Worm (Caenorhabditis elegans) whole organism, young adult: ENCODE measurements around the gene F59B2.8.

Experiments used
- B0336.3 ChIP-seq: fragments of 200-800 bp; sonication (Bioruptor generic); IDR thresholded peaks from 2 replicates; pipeline ENCODE4 v1.3.6; 2022; ENCODE audit warnings: missing genetic modification characterization, missing compliant biosample characterization
- C06A6.2 ChIP-seq: fragments of 200-800 bp; sonication (Bioruptor generic); conservative IDR thresholded peaks from 2 replicates; pipeline ENCODE4 v1.3.6; 2022; ENCODE audit warnings: missing genetic modification characterization, missing compliant biosample characterization
- F10E7.11 ChIP-seq: sonication (generic microtip); optimal IDR thresholded peaks from 2 replicates; lab custom pipeline; 2017; ENCODE audit warnings: mild to moderate bottlenecking, missing genetic modification characterization, moderate library complexity, missing compliant biosample characterization
- F37B4.10 ChIP-seq: fragments of 200-800 bp; sonication (Bioruptor generic); IDR thresholded peaks from 2 replicates; pipeline ENCODE4 v1.3.6; 2022; ENCODE audit warnings: missing genetic modification characterization, missing compliant biosample characterization
- F52B5.7 ChIP-seq: sonication (generic microtip); optimal IDR thresholded peaks from 2 replicates; lab custom pipeline; 2016; ENCODE audit warnings: mild to moderate bottlenecking, missing genetic modification characterization, missing compliant biosample characterization
- K11D2.4 ChIP-seq: fragments of 200-800 bp; sonication (Bioruptor generic); IDR thresholded peaks from 2 replicates; pipeline ENCODE4 v1.3.6; 2022; ENCODE audit warnings: missing genetic modification reagents, missing genetic modification characterization, missing compliant biosample characterization
- T26A5.8 ChIP-seq: sonication (generic microtip); optimal IDR thresholded peaks from 2 replicates; lab custom pipeline; 2016; ENCODE audit warnings: missing genetic modification characterization, missing compliant biosample characterization
- ama-1 ChIP-seq, 3 experiments: fragments of 150-350 bp in 1 of 3; sonication (generic microtip) in 2 of 3; optimal IDR thresholded peaks; 2 replicates each; lab custom pipeline; 2014 to 2018; ENCODE audit warnings: missing biosample characterization in 2 of 3, missing genetic modification characterization in 2 of 3, missing genetic modification reagents in 2 of 3
- athp-1 ChIP-seq: sonication (generic microtip); optimal IDR thresholded peaks from 2 replicates; lab custom pipeline; 2017; ENCODE audit warnings: mild to moderate bottlenecking, missing genetic modification characterization, missing compliant biosample characterization
- cebp-1 ChIP-seq, 2 experiments: fragments of 200-800 bp in 1 of 2; sonication (Bioruptor generic) in 1 of 2; sonication (generic microtip) in 1 of 2; IDR thresholded peaks in 1 of 2; optimal IDR thresholded peaks in 1 of 2; 2 replicates each; pipeline versions ENCODE4 v1.3.6 to Lab custom; 2017 to 2022; ENCODE audit warnings: missing compliant biosample characterization in 2 of 2, missing genetic modification characterization in 2 of 2, mild to moderate bottlenecking in 1 of 2, missing genetic modification reagents in 1 of 2, moderate library complexity in 1 of 2
- ceh-27 ChIP-seq: fragments of 200-800 bp; sonication (Bioruptor generic); optimal IDR thresholded peaks from 2 replicates; lab custom pipeline; 2018; ENCODE audit warnings: mild to moderate bottlenecking, missing genetic modification characterization, moderate library complexity, missing compliant biosample characterization
- chd-7 ChIP-seq: sonication (generic microtip); optimal IDR thresholded peaks from 2 replicates; lab custom pipeline; 2016; ENCODE audit warnings: mild to moderate bottlenecking, missing genetic modification characterization, moderate library complexity, missing compliant biosample characterization
- dpff-1 ChIP-seq: sonication (generic microtip); optimal IDR thresholded peaks from 2 replicates; lab custom pipeline; 2017; ENCODE audit warnings: mild to moderate bottlenecking, missing genetic modification characterization, missing compliant biosample characterization
- egl-18 ChIP-seq: fragments of 200-800 bp; sonication (Bioruptor generic); IDR thresholded peaks from 2 replicates; pipeline ENCODE4 v1.3.6; 2022; ENCODE audit warnings: missing genetic modification reagents, missing genetic modification characterization, missing compliant biosample characterization
- egl-44 ChIP-seq: fragments of 200-800 bp; sonication (Bioruptor generic); IDR thresholded peaks from 2 replicates; pipeline ENCODE4 v1.3.6; 2022; ENCODE audit warnings: missing genetic modification reagents, missing genetic modification characterization, missing compliant biosample characterization
- hrde-1 ChIP-seq: sonication (generic microtip); optimal IDR thresholded peaks from 2 replicates; lab custom pipeline; 2016; ENCODE audit warnings: missing genetic modification characterization, mild to moderate bottlenecking, missing compliant biosample characterization, moderate library complexity, missing genotype, missing genetic modification reagents, borderline replicate concordance
- let-526 ChIP-seq: fragments of 200-800 bp; sonication (Bioruptor generic); IDR thresholded peaks from 2 replicates; pipeline ENCODE4 v1.3.6; 2022; ENCODE audit warnings: missing genetic modification reagents, missing genetic modification characterization, missing compliant biosample characterization
- lin-26 ChIP-seq: fragments of 200-800 bp; sonication (Bioruptor generic); IDR thresholded peaks from 2 replicates; pipeline ENCODE4 v1.3.6; 2022; ENCODE audit warnings: missing genetic modification reagents, missing genetic modification characterization, missing compliant biosample characterization
- lin-40 ChIP-seq: sonication (generic microtip); optimal IDR thresholded peaks from 2 replicates; lab custom pipeline; 2016; ENCODE audit warnings: missing genetic modification characterization, mild to moderate bottlenecking, missing compliant biosample characterization, missing genotype, missing genetic modification reagents
- lin-54 ChIP-seq: fragments of 200-800 bp; sonication (Bioruptor generic); optimal IDR thresholded peaks from 2 replicates; lab custom pipeline; 2018; ENCODE audit warnings: mild to moderate bottlenecking, missing genetic modification characterization, missing compliant biosample characterization
- lir-1 ChIP-seq: fragments of 200-800 bp; sonication (Bioruptor generic); conservative IDR thresholded peaks from 2 replicates; pipeline ENCODE4 v1.3.6; 2022; ENCODE audit warnings: missing genetic modification reagents, missing genetic modification characterization, missing compliant biosample characterization
- lsy-27 ChIP-seq: sonication (generic microtip); optimal IDR thresholded peaks from 2 replicates; lab custom pipeline; 2017; ENCODE audit warnings: missing genetic modification characterization, mild to moderate bottlenecking, missing compliant biosample characterization, antibody characterized with exemption, missing genotype, borderline replicate concordance; ENCODE audit not compliant: insufficient read depth
- madf-3 ChIP-seq: fragments of 200-800 bp; sonication (Bioruptor generic); IDR thresholded peaks from 2 replicates; pipeline ENCODE4 v1.3.6; 2022; ENCODE audit warnings: missing genetic modification reagents, missing genetic modification characterization, missing compliant biosample characterization
- mcd-1 ChIP-seq: fragments of 200-800 bp; sonication (Bioruptor generic); IDR thresholded peaks from 2 replicates; pipeline ENCODE4 v1.3.6; 2022; ENCODE audit warnings: missing genetic modification reagents, missing genetic modification characterization, missing compliant biosample characterization
- mel-28 ChIP-seq: sonication (generic microtip); optimal IDR thresholded peaks from 2 replicates; lab custom pipeline; 2016; ENCODE audit warnings: borderline replicate concordance, mild to moderate bottlenecking, missing genetic modification characterization, missing compliant biosample characterization
- nfya-1 ChIP-seq: sonication (generic microtip); optimal IDR thresholded peaks from 2 replicates; lab custom pipeline; 2017; ENCODE audit warnings: antibody characterized with exemption, missing compliant biosample characterization, missing genetic modification characterization, borderline replicate concordance; ENCODE audit not compliant: insufficient read depth
- nhr-120 ChIP-seq: fragments of 200-800 bp; sonication (Bioruptor generic); IDR thresholded peaks from 2 replicates; pipeline ENCODE4 v1.3.6; 2022; ENCODE audit warnings: missing genetic modification characterization, missing compliant biosample characterization
- nhr-27 ChIP-seq: fragments of 200-800 bp; sonication (Bioruptor generic); optimal IDR thresholded peaks from 2 replicates; lab custom pipeline; 2018; ENCODE audit warnings: mild to moderate bottlenecking, missing genetic modification characterization, moderate library complexity, missing compliant biosample characterization
- pha-4 ChIP-seq: fragments of 150-350 bp; sonication (generic microtip); optimal IDR thresholded peaks from 2 replicates; lab custom pipeline; 2014; ENCODE audit warnings: missing biosample characterization, missing genetic modification reagents, missing genetic modification characterization
- rcor-1 ChIP-seq: fragments of 200-800 bp; sonication (Bioruptor generic); IDR thresholded peaks from 2 replicates; pipeline ENCODE4 v1.3.6; 2022; ENCODE audit warnings: missing genetic modification reagents, missing genetic modification characterization, missing compliant biosample characterization
- repo-1 ChIP-seq: sonication (generic microtip); optimal IDR thresholded peaks from 2 replicates; lab custom pipeline; 2017; ENCODE audit warnings: mild to moderate bottlenecking, missing genetic modification characterization, missing compliant biosample characterization
- snpc-1.1 ChIP-seq: sonication (generic microtip); optimal IDR thresholded peaks from 2 replicates; lab custom pipeline; 2017; ENCODE audit warnings: missing genetic modification characterization, mild to moderate bottlenecking, missing compliant biosample characterization, antibody characterized with exemption, moderate library complexity, missing genotype, missing genetic modification reagents; ENCODE audit not compliant: insufficient read depth
- snpc-4 ChIP-seq, 5 experiments: fragments of 150-350 bp in 1 of 5; sonication (generic microtip) in 4 of 5; optimal IDR thresholded peaks; 2 replicates each; lab custom pipeline; 2014 to 2018; ENCODE audit warnings: missing genetic modification characterization in 5 of 5, missing biosample characterization in 3 of 5, antibody characterized with exemption in 2 of 5, mild to moderate bottlenecking in 2 of 5, missing compliant biosample characterization in 2 of 5, missing genotype in 2 of 5, moderate library complexity in 2 of 5, missing genetic modification reagents in 1 of 5
- somi-1 ChIP-seq: fragments of 200-800 bp; sonication (Bioruptor generic); optimal IDR thresholded peaks from 2 replicates; lab custom pipeline; 2018; ENCODE audit warnings: mild to moderate bottlenecking, missing genetic modification characterization, missing compliant biosample characterization
- sptf-2 ChIP-seq: fragments of 200-800 bp; sonication (Bioruptor generic); optimal IDR thresholded peaks from 2 replicates; lab custom pipeline; 2018; ENCODE audit warnings: mild to moderate bottlenecking, missing genetic modification characterization, missing compliant biosample characterization
- tbp1 ChIP-seq: fragments of 200-800 bp; sonication (Bioruptor generic); optimal IDR thresholded peaks from 2 replicates; lab custom pipeline; 2018; ENCODE audit warnings: mild to moderate bottlenecking, missing genetic modification characterization, missing compliant biosample characterization
- unc-62 ChIP-seq: fragments of 150-350 bp; optimal IDR thresholded peaks from 2 replicates; lab custom pipeline; 2014; ENCODE audit warnings: missing biosample characterization, missing genetic modification reagents, missing genetic modification characterization
- xnd-1 ChIP-seq: sonication (generic microtip); optimal IDR thresholded peaks from 2 replicates; lab custom pipeline; 2016; ENCODE audit warnings: missing genotype, missing genetic modification reagents, missing genetic modification characterization, missing compliant biosample characterization
- zfh-2 ChIP-seq: fragments of 200-800 bp; sonication (Bioruptor generic); conservative IDR thresholded peaks from 2 replicates; pipeline ENCODE4 v1.3.6; 2022; ENCODE audit warnings: missing genetic modification reagents, missing genetic modification characterization, missing compliant biosample characterization
- zim-3 ChIP-seq: sonication (generic microtip); optimal IDR thresholded peaks from 2 replicates; lab custom pipeline; 2017; ENCODE audit warnings: mild to moderate bottlenecking, missing genetic modification characterization, moderate library complexity, missing compliant biosample characterization
- ztf-28 ChIP-seq: fragments of 200-800 bp; sonication (Bioruptor generic); IDR thresholded peaks from 2 replicates; pipeline ENCODE4 v1.3.6; 2022; ENCODE audit warnings: missing genetic modification reagents, missing genetic modification characterization, missing compliant biosample characterization
- ztf-3 ChIP-seq: fragments of 200-800 bp; sonication (Bioruptor generic); optimal IDR thresholded peaks from 2 replicates; lab custom pipeline; 2018; ENCODE audit warnings: mild to moderate bottlenecking, missing genetic modification characterization, missing compliant biosample characterization

Gene F59B2.8

ce11 chrIII:8983811-8984210 is 26.2 kb downstream of the F59B2.8 start (continued):
- TF ChIP-seq nhr-120 (GFP tag; lab: Robert Waterston, UW) (no peak), K11D2.4 (GFP tag; lab: Robert Waterston, UW) (peak; percentile 39; the same call in 1 of the 2 replicates), ama-1 (optimal IDR thresholded peaks at IDR 0.05; lab: Kevin White, UChicago) (peak; percentile 49), ama-1 (GFP tag; optimal IDR thresholded peaks at IDR 0.05; lab: Kevin White, UChicago) (no peak), egl-18 (GFP tag; lab: Robert Waterston, UW) (no peak), somi-1 (GFP tag; lab: Kevin White, UChicago) (peak; percentile 60), sptf-2 (GFP tag; lab: Kevin White, UChicago) (no peak), ceh-27 (peak; percentile 31), T26A5.8 (tag; lab: Kevin White, UChicago) (no peak), tbp1 (GFP tag; lab: Kevin White, UChicago) (peak; percentile 36), nhr-27 (tag; lab: Kevin White, UChicago) (no peak), mel-28 (tag; lab: Kevin White, UChicago) (no peak)

ce11 chrIII:8983135-8983534 is 26.9 kb downstream of the F59B2.8 start:
- TF ChIP-seq F52B5.7 (tag; lab: Kevin White, UChicago) (peak; percentile 24), hrde-1 (tag; lab: Kevin White, UChicago) (no peak), zim-3 (tag; lab: Kevin White, UChicago) (peak; percentile 19), xnd-1 (tag; lab: Kevin White, UChicago) (no peak), lir-1 (GFP tag; lab: Robert Waterston, UW) (no peak), K11D2.4 (GFP tag; lab: Robert Waterston, UW) (0 out of 2 replicates have a peak, but pooled peaks have one; percentile 16)
- TF ChIP-seq, all 124 proteins: peak for 3

DNA sequence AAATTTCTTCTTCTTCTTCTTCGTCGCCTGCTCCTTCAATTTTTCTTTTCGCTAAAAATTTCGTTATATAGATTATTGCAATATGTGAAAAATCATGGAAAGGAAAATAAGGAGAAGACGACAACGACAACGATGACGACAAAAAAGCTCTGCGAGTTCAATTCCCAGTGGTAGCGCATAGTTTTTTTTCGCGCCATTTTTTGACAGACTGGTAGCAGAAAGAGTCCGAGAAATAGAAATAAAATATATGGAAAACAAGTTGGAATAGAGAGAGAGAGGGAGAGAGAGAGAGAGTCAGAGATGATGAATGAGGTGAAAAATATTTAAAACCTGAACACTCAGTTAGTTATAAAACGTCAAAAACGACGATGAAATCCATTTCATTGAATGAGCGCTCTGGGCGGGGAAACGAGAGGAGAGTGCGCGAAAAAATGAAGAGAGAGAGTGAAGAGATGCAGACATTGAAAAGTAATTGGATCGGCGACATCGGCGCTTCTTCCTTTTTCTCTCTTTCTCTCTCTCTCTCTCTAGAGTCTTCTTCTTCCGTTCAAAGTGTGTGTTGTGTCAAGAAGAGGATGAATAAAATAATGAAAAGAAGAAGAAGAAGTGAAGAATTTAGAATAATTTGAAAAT is 28.0 kb downstream of the F59B2.8 start, which contains the start of gene pde-2:
Gene pde-2, minus strand, starts transcription at position 51 of the 633 bp plus-strand sequence.
- TF ChIP-seq F10E7.11 (no peak), athp-1 (tag; lab: Kevin White, UChicago) (no peak), B0336.3 (GFP tag; lab: Robert Waterston, UW) (no peak), let-526 (no peak), lin-54 (GFP tag; lab: Kevin White, UChicago) (no peak), nfya-1 (no peak), xnd-1 (tag; lab: Kevin White, UChicago) (no peak), lin-26 (GFP tag; lab: Robert Waterston, UW) (no peak), cebp-1 (GFP tag; IDR thresholded peaks at IDR 0.05; lab: Robert Waterston, UW) (no peak), cebp-1 (tag; optimal IDR thresholded peaks at IDR 0.05; lab: Kevin White, UChicago) (peak; percentile 24), snpc-1.1 (no peak), mcd-1 (no peak), F37B4.10 (GFP tag; lab: Robert Waterston, UW) (no peak), chd-7 (tag; lab: Kevin White, UChicago) (peak; percentile 40), unc-62 (GFP tag; lab: Kevin White, UChicago) (no peak), C06A6.2 (no peak), pha-4 (tag; lab: Kevin White, UChicago) (no peak), lin-40 (tag; lab: Kevin White, UChicago) (peak; percentile 44), zfh-2 (GFP tag; lab: Robert Waterston, UW) (peak; percentile 60; the same call in 1 of the 2 replicates), F52B5.7 (tag; lab: Kevin White, UChicago) (peak; percentile 15), rcor-1 (GFP tag; lab: Robert Waterston, UW) (no peak), K11D2.4 (GFP tag; lab: Robert Waterston, UW) (no peak), repo-1 (tag; lab: Kevin White, UChicago) (no peak), lsy-27 (no peak), madf-3 (GFP tag; lab: Robert Waterston, UW) (no peak), ztf-3 (GFP tag; lab: Kevin White, UChicago) (no peak), dpff-1 (tag; lab: Kevin White, UChicago) (no peak), snpc-4 (GFP tag; optimal IDR thresholded peaks at IDR 0.05; lab: Kevin White, UChicago) (no peak), snpc-4 (tag; optimal IDR thresholded peaks at IDR 0.05; lab: Kevin White, UChicago) (peak in 1 of 4 experiments; percentile 16), ztf-28 (GFP tag; lab: Robert Waterston, UW) (no peak), egl-44 (GFP tag; lab: Robert Waterston, UW) (no peak)
